Fruit fly (Drosophila melanogaster) whole organism, embryonic: ENCODE results near the gene Cip4.

Experiments used
- ATbp ChIP-seq: fragments of 200-800 bp; sonication (Bioruptor generic); optimal IDR thresholded peaks from 2 replicates; lab custom pipeline; 2017; ENCODE audit warnings: missing biosample characterization, mild to moderate bottlenecking, missing genetic modification characterization, missing genetic modification reagents
- Asciz ChIP-seq: fragments of 200-800 bp; sonication (Bioruptor generic); optimal IDR thresholded peaks from 2 replicates; lab custom pipeline; 2017; ENCODE audit warnings: missing biosample characterization, mild to moderate bottlenecking, missing genetic modification characterization, missing genetic modification reagents
- B-H2 ChIP-seq: fragments of 200-800 bp; sonication (Bioruptor generic); optimal IDR thresholded peaks from 2 replicates; lab custom pipeline; 2018; ENCODE audit warnings: missing biosample characterization, mild to moderate bottlenecking, missing genetic modification characterization
- Bgb ChIP-seq: fragments of 200-800 bp; sonication (Bioruptor generic); IDR thresholded peaks from 2 replicates; pipeline ENCODE4 v1.3.6; 2022; ENCODE audit warnings: missing biosample characterization, missing genetic modification characterization; ENCODE audit not compliant: partially characterized antibody
- CG10147 ChIP-seq: fragments of 200-800 bp; sonication (Bioruptor generic); optimal IDR thresholded peaks from 2 replicates; lab custom pipeline; 2019; ENCODE audit warnings: missing biosample characterization, mild to moderate bottlenecking, missing genetic modification characterization, moderate library complexity
- CG10543 ChIP-seq: fragments of 200-800 bp; sonication (Bioruptor generic); optimal IDR thresholded peaks from 3 replicates; lab custom pipeline; 2017; ENCODE audit warnings: missing biosample characterization, mild to moderate bottlenecking, missing genetic modification characterization, moderate library complexity
- CG11504 ChIP-seq: fragments of 200-800 bp; sonication (Bioruptor generic); optimal IDR thresholded peaks from 3 replicates; lab custom pipeline; 2019; ENCODE audit warnings: missing biosample characterization, mild to moderate bottlenecking, missing genetic modification characterization, moderate library complexity
- CG14965 ChIP-seq: fragments of 200-800 bp; sonication (Bioruptor generic); optimal IDR thresholded peaks from 2 replicates; lab custom pipeline; 2016; ENCODE audit warnings: missing biosample characterization, missing genetic modification characterization, borderline replicate concordance
- CG1603 ChIP-seq: fragments of 200-800 bp; sonication (Bioruptor generic); optimal IDR thresholded peaks from 2 replicates; lab custom pipeline; 2019; ENCODE audit warnings: missing biosample characterization, mild to moderate bottlenecking, missing genetic modification characterization, moderate library complexity
- CG1647 ChIP-seq: fragments of 200-800 bp; sonication (Bioruptor generic); optimal IDR thresholded peaks from 3 replicates; lab custom pipeline; 2016; ENCODE audit warnings: missing biosample characterization, missing genetic modification characterization
- CG16779 ChIP-seq: fragments of 200-800 bp; sonication (Bioruptor generic); IDR thresholded peaks from 2 replicates; pipeline ENCODE4 v1.3.6; 2022; ENCODE audit warnings: missing biosample characterization, missing genetic modification characterization
- CG17359 ChIP-seq: fragments of 200-800 bp; sonication (Bioruptor generic); optimal IDR thresholded peaks from 3 replicates; lab custom pipeline; 2018; ENCODE audit warnings: missing biosample characterization, mild to moderate bottlenecking, missing genetic modification characterization, moderate library complexity
- CG17385 ChIP-seq: fragments of 200-800 bp; sonication (Bioruptor generic); optimal IDR thresholded peaks from 3 replicates; lab custom pipeline; 2018; ENCODE audit warnings: missing biosample characterization, mild to moderate bottlenecking, missing genetic modification characterization
- CG17912 ChIP-seq: fragments of 200-800 bp; sonication (Bioruptor generic); optimal IDR thresholded peaks from 2 replicates; lab custom pipeline; 2018; ENCODE audit warnings: missing biosample characterization, mild to moderate bottlenecking, missing genetic modification characterization
- CG4360 ChIP-seq: fragments of 200-800 bp; sonication (Bioruptor generic); IDR thresholded peaks from 2 replicates; pipeline ENCODE4 v1.3.6; 2022; ENCODE audit warnings: missing biosample characterization, missing genetic modification characterization
- CG6765 ChIP-seq: fragments of 200-800 bp; sonication (Bioruptor generic); optimal IDR thresholded peaks from 3 replicates; lab custom pipeline; 2017; ENCODE audit warnings: missing biosample characterization, mild to moderate bottlenecking, missing genetic modification characterization
- CG6854 ChIP-seq: fragments of 200-800 bp; sonication (Bioruptor generic); optimal IDR thresholded peaks from 3 replicates; lab custom pipeline; 2017; ENCODE audit warnings: missing biosample characterization, mild to moderate bottlenecking, missing genetic modification characterization
- CG7786 ChIP-seq: fragments of 200-800 bp; sonication (Bioruptor generic); optimal IDR thresholded peaks from 2 replicates; lab custom pipeline; 2016; ENCODE audit warnings: missing biosample characterization, missing genetic modification characterization
- CG8359 ChIP-seq: fragments of 200-800 bp; sonication (Bioruptor generic); optimal IDR thresholded peaks from 2 replicates; lab custom pipeline; 2017; ENCODE audit warnings: missing biosample characterization, mild to moderate bottlenecking, missing genetic modification characterization, borderline replicate concordance
- CG9215 ChIP-seq: fragments of 200-800 bp; sonication (Bioruptor generic); IDR thresholded peaks from 2 replicates; pipeline ENCODE4 v1.3.6; 2022; ENCODE audit warnings: missing biosample characterization, missing genetic modification characterization
- CG9797 ChIP-seq: fragments of 200-800 bp; sonication (Bioruptor generic); optimal IDR thresholded peaks from 3 replicates; lab custom pipeline; 2018; ENCODE audit warnings: missing biosample characterization, mild to moderate bottlenecking, missing genetic modification characterization
- Camta ChIP-seq: fragments of 200-800 bp; sonication (Bioruptor generic); optimal IDR thresholded peaks from 2 replicates; lab custom pipeline; 2016; ENCODE audit warnings: missing biosample characterization, missing genetic modification characterization
- CkIIα-i1 ChIP-seq: fragments of 200-800 bp; sonication (Bioruptor generic); IDR thresholded peaks from 2 replicates; pipeline ENCODE4 v1.3.6; 2022; ENCODE audit warnings: missing biosample characterization, missing genetic modification characterization
- D ChIP-seq, 2 experiments: fragments of 200-800 bp in 1 of 2; fragments of >200 bp in 1 of 2; sonication (Bioruptor generic) in 1 of 2; optimal IDR thresholded peaks; 2 replicates in 1 of 2; 3 replicates in 1 of 2; lab custom pipeline; 2017; ENCODE audit warnings: mild to moderate bottlenecking in 1 of 2, missing biosample characterization in 1 of 2, missing genetic modification characterization in 1 of 2, missing genetic modification reagents in 1 of 2
- Drgx ChIP-seq: fragments of 200-800 bp; sonication (Bioruptor generic); IDR thresholded peaks from 2 replicates; pipeline ENCODE4 v1.3.6; 2022; ENCODE audit warnings: missing biosample characterization, missing genetic modification characterization
- Fer3 ChIP-seq: fragments of 200-800 bp; sonication (Bioruptor generic); optimal IDR thresholded peaks from 2 replicates; lab custom pipeline; 2018; ENCODE audit warnings: missing biosample characterization, mild to moderate bottlenecking, missing genetic modification characterization, moderate library complexity
- GATAe ChIP-seq: fragments of 200-800 bp; sonication (Bioruptor generic); conservative IDR thresholded peaks from 2 replicates; pipeline ENCODE4 v1.3.6; 2022; ENCODE audit warnings: missing biosample characterization, missing genetic modification characterization
- HHEX ChIP-seq: fragments of 200-800 bp; sonication (Bioruptor generic); optimal IDR thresholded peaks from 3 replicates; lab custom pipeline; 2017; ENCODE audit warnings: missing biosample characterization, mild to moderate bottlenecking, missing genetic modification characterization, missing genetic modification reagents
- HLH4C ChIP-seq: fragments of 200-800 bp; sonication (Bioruptor generic); IDR thresholded peaks from 3 replicates; pipeline ENCODE4 v1.3.6; 2022; ENCODE audit warnings: missing biosample characterization, missing genetic modification characterization; ENCODE audit not compliant: partially characterized antibody
- HmgZ ChIP-seq: fragments of 200-800 bp; sonication (Bioruptor generic); optimal IDR thresholded peaks from 2 replicates; lab custom pipeline; 2018; ENCODE audit warnings: missing biosample characterization, mild to moderate bottlenecking, missing genetic modification characterization
- Hmx ChIP-seq: fragments of 200-800 bp; sonication (Bioruptor generic); optimal IDR thresholded peaks from 2 replicates; lab custom pipeline; 2016; ENCODE audit warnings: missing biosample characterization, missing genetic modification characterization
- Lhr ChIP-seq: fragments of 200-800 bp; sonication (Bioruptor generic); optimal IDR thresholded peaks from 3 replicates; lab custom pipeline; 2017; ENCODE audit warnings: mild to moderate bottlenecking, missing biosample characterization, missing genetic modification reagents, missing genetic modification characterization
- NK7.1 ChIP-seq: fragments of 200-800 bp; sonication (Bioruptor generic); optimal IDR thresholded peaks from 3 replicates; lab custom pipeline; 2016; ENCODE audit warnings: missing biosample characterization, missing genetic modification characterization
- PHDP ChIP-seq: fragments of 200-800 bp; sonication (Bioruptor generic); optimal IDR thresholded peaks from 3 replicates; lab custom pipeline; 2018; ENCODE audit warnings: missing biosample characterization, mild to moderate bottlenecking, missing genetic modification characterization, moderate library complexity
- Sox100B ChIP-seq: fragments of 200-800 bp; sonication (Bioruptor generic); optimal IDR thresholded peaks from 3 replicates; lab custom pipeline; 2018; ENCODE audit warnings: missing biosample characterization, mild to moderate bottlenecking, missing genetic modification characterization
- bbx ChIP-seq: fragments of 200-800 bp; sonication (Bioruptor generic); IDR thresholded peaks from 2 replicates; pipeline ENCODE4 v1.3.6; 2022; ENCODE audit warnings: missing biosample characterization, missing genetic modification characterization; ENCODE audit not compliant: partially characterized antibody
- cg ChIP-seq: fragments of 200-800 bp; sonication (Bioruptor generic); optimal IDR thresholded peaks from 3 replicates; lab custom pipeline; 2019; ENCODE audit warnings: missing biosample characterization, mild to moderate bottlenecking, missing genetic modification characterization, moderate library complexity
- chn ChIP-seq: fragments of 200-800 bp; sonication (Bioruptor generic); optimal IDR thresholded peaks from 2 replicates; lab custom pipeline; 2016; ENCODE audit warnings: missing biosample characterization, missing genetic modification characterization
- crol ChIP-seq: fragments of 200-800 bp; sonication (Bioruptor generic); IDR thresholded peaks from 2 replicates; pipeline ENCODE4 v1.3.6; 2022; ENCODE audit warnings: missing biosample characterization, missing genetic modification characterization
- dmrt99B ChIP-seq: fragments of 200-800 bp; sonication (Bioruptor generic); optimal IDR thresholded peaks from 2 replicates; lab custom pipeline; 2018; ENCODE audit warnings: missing biosample characterization, mild to moderate bottlenecking, missing genetic modification characterization, moderate library complexity
- grau ChIP-seq: fragments of 200-800 bp; optimal IDR thresholded peaks from 3 replicates; lab custom pipeline; 2019; ENCODE audit warnings: missing biosample characterization, mild to moderate bottlenecking, missing genetic modification characterization, moderate library complexity
- jing ChIP-seq: fragments of 200-800 bp; sonication (Bioruptor generic); optimal IDR thresholded peaks from 2 replicates; lab custom pipeline; 2018; ENCODE audit warnings: missing biosample characterization, mild to moderate bottlenecking, missing genetic modification characterization
- nau ChIP-seq: fragments of 200-800 bp; sonication (Bioruptor generic); optimal IDR thresholded peaks from 3 replicates; lab custom pipeline; 2017; ENCODE audit warnings: missing biosample characterization, mild to moderate bottlenecking, missing genetic modification characterization, missing genetic modification reagents
- nerfin-1 ChIP-seq: fragments of 200-800 bp; sonication (Bioruptor generic); optimal IDR thresholded peaks from 3 replicates; lab custom pipeline; 2019; ENCODE audit warnings: missing biosample characterization, mild to moderate bottlenecking, missing genetic modification characterization, moderate library complexity
- phol ChIP-seq: fragments of 200-800 bp; sonication (Bioruptor generic); optimal IDR thresholded peaks from 3 replicates; lab custom pipeline; 2018; ENCODE audit warnings: missing biosample characterization, mild to moderate bottlenecking, missing genetic modification characterization, moderate library complexity
- row ChIP-seq: fragments of 200-800 bp; sonication (Bioruptor generic); IDR thresholded peaks from 3 replicates; pipeline ENCODE4 v1.3.6; 2022; ENCODE audit warnings: missing biosample characterization, missing genetic modification characterization
- sna ChIP-seq: fragments of 200-800 bp; sonication (Bioruptor generic); IDR thresholded peaks from 2 replicates; pipeline ENCODE4 v1.3.6; 2022; ENCODE audit warnings: missing biosample characterization, missing genetic modification characterization; ENCODE audit not compliant: partially characterized antibody
- sug ChIP-seq: fragments of 200-800 bp; optimal IDR thresholded peaks from 2 replicates; lab custom pipeline; 2019; ENCODE audit warnings: missing biosample characterization, mild to moderate bottlenecking, missing genetic modification characterization, moderate library complexity
- vvl ChIP-seq: fragments of 200-800 bp; sonication (Bioruptor generic); IDR thresholded peaks from 2 replicates; pipeline ENCODE4 v1.3.6; 2022; ENCODE audit warnings: missing biosample characterization, missing genetic modification characterization

Cip4 gene

DNA sequence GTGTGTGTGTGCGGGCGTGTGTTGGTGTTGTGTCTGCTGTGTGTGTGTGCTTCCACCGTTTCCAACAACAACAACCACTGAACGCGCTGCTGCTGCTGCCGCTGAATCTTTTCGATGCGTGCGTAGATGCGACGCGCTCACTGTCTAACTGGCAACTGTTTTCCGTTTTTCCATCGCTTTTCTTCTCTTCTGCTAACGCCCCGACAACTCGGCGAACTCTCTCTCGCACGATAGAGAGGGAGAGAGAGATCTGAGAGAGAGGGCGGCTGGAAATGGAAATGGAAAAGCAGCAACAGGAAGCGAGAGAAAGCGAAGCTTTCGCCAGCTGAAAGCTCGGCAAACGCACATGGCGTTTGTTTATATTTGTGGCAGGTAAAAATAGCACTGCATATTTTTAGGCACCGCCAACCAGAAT lies 16.3 kb upstream of the Cip4 start, which contains the start of gene DopEcR (continued):
- TF ChIP-seq Bgb (GFP tag; lab: Robert Waterston, UW) (peak; percentile 20; the same call in 1 of the 2 replicates), crol (peak; percentile 39; the same call in 1 of the 2 replicates), CG10543 (GFP tag; lab: Kevin White, UChicago) (peak; percentile 44), CG1603 (tag; lab: Kevin White, UChicago) (peak; percentile 19), CG7786 (GFP tag; lab: Kevin White, UChicago) (no peak), HHEX (peak; percentile 16), B-H2 (no peak), CG17912 (peak; percentile 17), CkIIα-i1 (GFP tag; lab: Robert Waterston, UW) (no peak), CG1647 (GFP tag; lab: Kevin White, UChicago) (no peak), CG9215 (GFP tag; lab: Robert Waterston, UW) (no peak), Hmx (no peak), phol (no peak), Lhr (GFP tag; lab: Kevin White, UChicago) (peak; percentile 34), CG9797 (GFP tag; lab: Kevin White, UChicago) (peak; percentile 6), nerfin-1 (tag; lab: Kevin White, UChicago) (peak; percentile 60), dmrt99B (tag; lab: Kevin White, UChicago) (peak; percentile 22), HLH4C (GFP tag; lab: Robert Waterston, UW) (no peak), CG6854 (GFP tag; lab: Kevin White, UChicago) (peak; percentile 32), Fer3 (tag; lab: Kevin White, UChicago) (no peak), D (optimal IDR thresholded peaks at IDR 0.05; lab: Kevin White, UChicago) (no peak), D (GFP tag; optimal IDR thresholded peaks at IDR 0.05; lab: Kevin White, UChicago) (peak; percentile 3), CG6765 (GFP tag; lab: Kevin White, UChicago) (peak; percentile 64), CG11504 (tag; lab: Kevin White, UChicago) (peak; percentile 33), vvl (GFP tag; lab: Robert Waterston, UW) (peak; percentile 63; the same call in 1 of the 2 replicates), Asciz (GFP tag; lab: Kevin White, UChicago) (peak; percentile 64), PHDP (peak; percentile 24), CG14965 (GFP tag; lab: Kevin White, UChicago) (no peak), jing (GFP tag; lab: Kevin White, UChicago) (no peak), CG8359 (GFP tag; lab: Kevin White, UChicago) (no peak), HmgZ (tag; lab: Kevin White, UChicago) (peak; percentile 21), CG17359 (tag; lab: Kevin White, UChicago) (peak; percentile 53), bbx (GFP tag; lab: Robert Waterston, UW) (peak; percentile 44; the same call in 1 of the 2 replicates), CG17385 (GFP tag; lab: Kevin White, UChicago) (peak; percentile 19), chn (GFP tag; lab: Kevin White, UChicago) (no peak), GATAe (GFP tag; lab: Robert Waterston, UW) (no peak), nau (GFP tag; lab: Kevin White, UChicago) (peak; percentile 28), CG16779 (GFP tag; lab: Robert Waterston, UW) (peak; percentile 85), row (GFP tag; lab: Robert Waterston, UW) (no peak), NK7.1 (GFP tag; lab: Kevin White, UChicago) (no peak), CG10147 (GFP tag; lab: Kevin White, UChicago) (peak; percentile 33), CG4360 (GFP tag; lab: Robert Waterston, UW) (peak; percentile 84), sna (GFP tag; lab: Robert Waterston, UW) (peak; percentile 73), Sox100B (no peak), Camta (GFP tag; lab: Kevin White, UChicago) (no peak), sug (tag; lab: Kevin White, UChicago) (no peak), Drgx (GFP tag; lab: Robert Waterston, UW) (no peak), grau (tag; lab: Kevin White, UChicago) (peak; percentile 18), cg (GFP tag; lab: Kevin White, UChicago) (peak; percentile 82), ATbp (GFP tag; lab: Kevin White, UChicago) (peak; percentile 10)
